Worm (Caenorhabditis elegans): ENCODE results near the gene Y97E10AR.2.
A peak's percentile ranks its signal among the peaks of the same experiment; 100 is the strongest.

DNA sequence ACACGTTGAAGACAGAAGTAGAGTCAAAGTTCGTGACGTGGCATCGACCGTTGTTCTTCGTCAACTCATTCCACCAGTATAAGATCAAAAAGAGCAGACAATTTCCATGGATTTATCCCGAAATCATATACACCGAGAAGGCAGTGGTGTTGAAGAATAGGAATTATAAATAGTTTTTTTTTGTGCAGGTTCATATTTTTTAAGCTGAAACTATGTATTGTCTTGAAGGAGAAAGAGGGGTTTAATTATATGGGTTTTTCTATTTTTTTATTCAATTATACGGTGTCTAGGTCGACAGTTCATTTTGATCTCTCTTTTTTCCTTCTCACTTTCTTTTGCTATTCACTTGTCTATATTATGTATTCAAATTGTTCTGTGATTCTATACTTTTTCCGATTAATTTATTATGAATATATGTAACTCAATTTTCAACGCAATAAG lies 43.1 kb downstream of the Y97E10AR.2 start:
- TF ChIP-seq ztf-4 (tag; optimal IDR thresholded peaks at IDR 0.05) (peak; percentile 72), skn-1 (tag; optimal IDR thresholded peaks at IDR 0.05) (no peak), jun-1 (tag; optimal IDR thresholded peaks at IDR 0.05) (no peak), snpc-4 (tag; optimal IDR thresholded peaks at IDR 0.05) (no peak), ets-5 (GFP tag; IDR thresholded peaks at IDR 0.05) (no peak), nhr-12 (tag; optimal IDR thresholded peaks at IDR 0.05) (no peak), pax-3 (tag; optimal IDR thresholded peaks at IDR 0.05) (no peak), snu-23 (GFP tag; optimal IDR thresholded peaks at IDR 0.05) (peak; percentile 46), efl-1 (optimal IDR thresholded peaks at IDR 0.05) (no peak), efl-1 (GFP tag; optimal IDR thresholded peaks at IDR 0.05 in 1 of 2) (no peak), xbp-1 (tag; optimal IDR thresholded peaks at IDR 0.05) (no peak), ama-1 (optimal IDR thresholded peaks at IDR 0.05) (no peak), unc-130 (tag; optimal IDR thresholded peaks at IDR 0.05) (no peak), mep-1 (tag; optimal IDR thresholded peaks at IDR 0.05) (peak; percentile 40)
